Fruit fly (Drosophila melanogaster): ENCODE measurements around the gene TBC1D5.

TBC1D5 gene

dm6 chr3R:13257110-13257509 lies 14.7 kb downstream of the TBC1D5 start (continued):
- TF ChIP-seq CG17912 (GFP tag; optimal IDR thresholded peaks at IDR 0.05) (no peak), salm (tag; optimal IDR thresholded peaks at IDR 0.05) (no peak), CG17186 (GFP tag; optimal IDR thresholded peaks at IDR 0.05) (no peak), CG17328 (GFP tag; IDR thresholded peaks at IDR 0.05) (no peak), CG13424 (tag; optimal IDR thresholded peaks at IDR 0.05) (no peak), CG2120 (GFP tag; optimal IDR thresholded peaks at IDR 0.05) (peak; percentile 55), Med (GFP tag) (peak; percentile 56), Lpt (GFP tag; optimal IDR thresholded peaks at IDR 0.05) (no peak), Dad (GFP tag; optimal IDR thresholded peaks at IDR 0.05) (no peak), dm (GFP tag; optimal IDR thresholded peaks at IDR 0.05) (no peak), CG13775 (GFP tag; optimal IDR thresholded peaks at IDR 0.05) (no peak), kah (GFP tag; optimal IDR thresholded peaks at IDR 0.05) (no peak), Kr (GFP tag; optimal IDR thresholded peaks at IDR 0.05) (no peak), danr (GFP tag; IDR thresholded peaks at IDR 0.05) (no peak), HLH4C (GFP tag; IDR thresholded peaks at IDR 0.05; ENCODE audit: partially characterized antibody) (no peak), CG13624 (GFP tag; optimal IDR thresholded peaks at IDR 0.05) (no peak), repo (GFP tag; optimal IDR thresholded peaks at IDR 0.05) (no peak), cwo (GFP tag; optimal IDR thresholded peaks at IDR 0.05) (peak; percentile 7), Dll (GFP tag; IDR thresholded peaks at IDR 0.05; ENCODE audit: partially characterized antibody) (no peak), Drgx (GFP tag; IDR thresholded peaks at IDR 0.05) (no peak), CG31388 (GFP tag; optimal IDR thresholded peaks at IDR 0.05) (no peak), knrl (GFP tag; IDR thresholded peaks at IDR 0.05; ENCODE audit: partially characterized antibody) (no peak), zfh1 (GFP tag; IDR thresholded peaks at IDR 0.05) (no peak), shn (GFP tag; optimal IDR thresholded peaks at IDR 0.05) (no peak), hb (GFP tag; IDR thresholded peaks at IDR 0.05; ENCODE audit: partially characterized antibody) (no peak), ftz-f1 (GFP tag; optimal IDR thresholded peaks at IDR 0.05) (no peak), ap (GFP tag; IDR thresholded peaks at IDR 0.05) (no peak), Sox102F (GFP tag; optimal IDR thresholded peaks at IDR 0.05) (no peak), bcd (GFP tag; optimal IDR thresholded peaks at IDR 0.05) (no peak), Ssrp (tag; optimal IDR thresholded peaks at IDR 0.05) (no peak), org-1 (GFP tag; optimal IDR thresholded peaks at IDR 0.05) (peak; percentile 10), CG8359 (GFP tag; optimal IDR thresholded peaks at IDR 0.05; ENCODE audit: borderline replicate concordance) (no peak), ERR (GFP tag; optimal IDR thresholded peaks at IDR 0.05) (no peak), Aef1 (GFP tag; IDR thresholded peaks at IDR 0.05) (no peak), CoRest (tag; optimal IDR thresholded peaks at IDR 0.05) (no peak), CG6683 (GFP tag; optimal IDR thresholded peaks at IDR 0.05) (no peak), CG12942 (GFP tag; optimal IDR thresholded peaks at IDR 0.05) (no peak), Meics (GFP tag; optimal IDR thresholded peaks at IDR 0.05) (peak; percentile 28), ken (GFP tag; IDR thresholded peaks at IDR 0.05) (no peak), dmrt11E (tag; optimal IDR thresholded peaks at IDR 0.05) (no peak), mam (GFP tag; optimal IDR thresholded peaks at IDR 0.05) (peak; percentile 8), CG1647 (GFP tag; optimal IDR thresholded peaks at IDR 0.05) (no peak), CG42726 (GFP tag; IDR thresholded peaks at IDR 0.05; ENCODE audit: partially characterized antibody) (no peak), maf-S (GFP tag; optimal IDR thresholded peaks at IDR 0.05) (no peak), Sry-δ (GFP tag; optimal IDR thresholded peaks at IDR 0.05) (no peak), lov (optimal IDR thresholded peaks at IDR 0.05) (no peak), lov (GFP tag; IDR thresholded peaks at IDR 0.05) (no peak), CG11723 (GFP tag; optimal IDR thresholded peaks at IDR 0.05) (no peak), p53 (GFP tag; optimal IDR thresholded peaks at IDR 0.05) (no peak), Deaf1 (tag; optimal IDR thresholded peaks at IDR 0.05) (no peak), Sox100B (GFP tag; optimal IDR thresholded peaks at IDR 0.05) (no peak), Camta (GFP tag; optimal IDR thresholded peaks at IDR 0.05) (no peak)

Measured in whole organism, embryonic.